Fruit fly (Drosophila melanogaster) whole organism, wandering third instar larva: ENCODE data around the gene CG18823.
A peak's percentile ranks its signal among the peaks of the same experiment; 100 is the strongest.

Experiments
- CG32264 ChIP-seq: fragments of 200-800 bp; sonication (Bioruptor generic); optimal IDR thresholded peaks from 2 replicates; lab custom pipeline; 2016; ENCODE audit warnings: missing biosample characterization, missing genetic modification characterization
- CG9705 ChIP-seq: fragments of 200-800 bp; sonication (Bioruptor generic); optimal IDR thresholded peaks from 2 replicates; lab custom pipeline; 2018; ENCODE audit warnings: missing biosample characterization, mild to moderate bottlenecking, missing genetic modification characterization
- CrebA ChIP-seq: fragments of 200-800 bp; sonication (Bioruptor generic); optimal IDR thresholded peaks from 2 replicates; lab custom pipeline; 2016; ENCODE audit warnings: missing biosample characterization, mild to moderate bottlenecking, missing genetic modification characterization, borderline replicate concordance
- Dif ChIP-seq: fragments of 200-275, 200-300 bp; sonication (Bioruptor generic); optimal IDR thresholded peaks from 2 replicates; lab custom pipeline; 2018; ENCODE audit warnings: missing biosample characterization, missing genetic modification characterization; ENCODE audit not compliant: partially characterized antibody
- GATAd ChIP-seq: sonication (Bioruptor generic); optimal IDR thresholded peaks from 2 replicates; lab custom pipeline; 2016; ENCODE audit warnings: missing biosample characterization, missing genetic modification characterization
- HLH106 ChIP-seq: fragments of 200-800 bp; optimal IDR thresholded peaks from 3 replicates; lab custom pipeline; 2019; ENCODE audit warnings: missing biosample characterization, mild to moderate bottlenecking, missing genetic modification characterization, moderate library complexity
- Hnf4 ChIP-seq: fragments of 200-800 bp; sonication (Bioruptor generic); optimal IDR thresholded peaks from 2 replicates; lab custom pipeline; 2016; ENCODE audit warnings: missing biosample characterization, mild to moderate bottlenecking, missing genetic modification characterization
- Hr78 ChIP-seq: fragments of >200 bp; optimal IDR thresholded peaks from 2 replicates; lab custom pipeline; 2017; ENCODE audit warnings: missing biosample characterization, missing genetic modification characterization
- Hr83 ChIP-seq: fragments of 200-300 bp; sonication (Bioruptor generic); optimal IDR thresholded peaks from 2 replicates; lab custom pipeline; 2016; ENCODE audit warnings: missing biosample characterization, mild to moderate bottlenecking, missing genetic modification characterization, moderate library complexity; ENCODE audit not compliant: poor library complexity, severe bottlenecking
- Jra ChIP-seq: sonication (Bioruptor generic); optimal IDR thresholded peaks from 2 replicates; lab custom pipeline; 2016; ENCODE audit warnings: missing biosample characterization, missing genetic modification characterization
- Mio ChIP-seq: sonication (Bioruptor generic); optimal IDR thresholded peaks from 2 replicates; lab custom pipeline; 2016; ENCODE audit warnings: missing biosample characterization, missing genetic modification characterization
- Myc ChIP-seq: fragments of >200 bp; optimal IDR thresholded peaks from 2 replicates; lab custom pipeline; 2017
- N ChIP-seq: fragments of >200 bp; optimal IDR thresholded peaks from 2 replicates; lab custom pipeline; 2018; ENCODE audit warnings: missing biosample characterization, missing external identifiers, missing genetic modification characterization
- OdsH ChIP-seq: fragments of 200-800 bp; sonication (Bioruptor generic); optimal IDR thresholded peaks from 2 replicates; lab custom pipeline; 2016; ENCODE audit warnings: missing biosample characterization, mild to moderate bottlenecking, missing genetic modification characterization
- Rel ChIP-seq, 2 experiments: fragments of 200-800 bp; sonication (Bioruptor generic) in 1 of 2; optimal IDR thresholded peaks; 2 replicates in 1 of 2; 3 replicates in 1 of 2; lab custom pipeline; 2016 to 2019; ENCODE audit warnings: mild to moderate bottlenecking in 2 of 2, missing biosample characterization in 2 of 2, missing genetic modification characterization in 2 of 2, moderate library complexity in 1 of 2
- Sp1 ChIP-seq: fragments of 200-800 bp; sonication (Bioruptor generic); optimal IDR thresholded peaks from 3 replicates; lab custom pipeline; 2019; ENCODE audit warnings: missing biosample characterization, mild to moderate bottlenecking, missing genetic modification characterization, moderate library complexity
- Vsx2 ChIP-seq: fragments of 200-300, 225-300 bp; sonication (Bioruptor generic); optimal IDR thresholded peaks from 2 replicates; lab custom pipeline; 2018; ENCODE audit warnings: missing biosample characterization, missing genetic modification characterization; ENCODE audit not compliant: partially characterized antibody
- br ChIP-seq: fragments of 200-800 bp; sonication (Bioruptor generic); optimal IDR thresholded peaks from 2 replicates; lab custom pipeline; 2016; ENCODE audit warnings: missing biosample characterization, missing genetic modification characterization
- dl ChIP-seq, 2 experiments: fragments of 175-275, 200-275 bp in 1 of 2; fragments of 200-275 bp in 1 of 2; sonication (Bioruptor generic); optimal IDR thresholded peaks; lab custom pipeline; 2018; ENCODE audit warnings: mild to moderate bottlenecking in 2 of 2, missing biosample characterization in 2 of 2, missing genetic modification characterization in 2 of 2, moderate library complexity in 2 of 2; ENCODE audit not compliant: partially characterized antibody in 2 of 2, insufficient read depth in 1 of 2
- dsf ChIP-seq: sonication (Bioruptor generic); optimal IDR thresholded peaks from 2 replicates; lab custom pipeline; 2016; ENCODE audit warnings: missing biosample characterization, missing genetic modification characterization, borderline replicate concordance
- ey ChIP-seq: fragments of 200-800 bp; sonication (Bioruptor generic); optimal IDR thresholded peaks from 2 replicates; lab custom pipeline; 2016; ENCODE audit warnings: missing biosample characterization, missing genetic modification characterization
- foxo ChIP-seq, 2 experiments: fragments of 200-800 bp; sonication (Bioruptor generic); optimal IDR thresholded peaks; 2 replicates in 1 of 2; 3 replicates in 1 of 2; lab custom pipeline; 2016 to 2017; ENCODE audit warnings: missing biosample characterization in 2 of 2, missing genetic modification characterization in 2 of 2
- h ChIP-seq: fragments of 200-800 bp; sonication (Bioruptor generic); optimal IDR thresholded peaks from 3 replicates; lab custom pipeline; 2016; ENCODE audit warnings: missing biosample characterization, mild to moderate bottlenecking, missing genetic modification characterization
- jim ChIP-seq: fragments of 175-275, 200-325 bp; sonication (Bioruptor generic); optimal IDR thresholded peaks from 2 replicates; lab custom pipeline; 2016; ENCODE audit warnings: missing biosample characterization, mild to moderate bottlenecking, missing genetic modification characterization
- lola ChIP-seq: fragments of >200 bp; optimal IDR thresholded peaks from 2 replicates; lab custom pipeline; 2017; ENCODE audit warnings: missing biosample characterization, missing genetic modification characterization
- pan ChIP-seq: fragments of >200 bp; optimal IDR thresholded peaks from 2 replicates; lab custom pipeline; 2017
- psq ChIP-seq: fragments of 200-800 bp; sonication (Bioruptor generic); optimal IDR thresholded peaks from 3 replicates; lab custom pipeline; 2017; ENCODE audit warnings: missing biosample characterization, mild to moderate bottlenecking, missing genetic modification characterization, moderate library complexity
- rgr ChIP-seq: fragments of 200-800 bp; sonication (Bioruptor generic); optimal IDR thresholded peaks from 3 replicates; lab custom pipeline; 2016; ENCODE audit warnings: missing biosample characterization, mild to moderate bottlenecking, missing genetic modification characterization
- sage ChIP-seq: fragments of 200-800 bp; sonication (Bioruptor generic); optimal IDR thresholded peaks from 2 replicates; lab custom pipeline; 2016; ENCODE audit warnings: missing biosample characterization, mild to moderate bottlenecking, missing genetic modification characterization
- sv ChIP-seq: fragments of 200-800 bp; sonication (Bioruptor generic); optimal IDR thresholded peaks from 3 replicates; lab custom pipeline; 2016; ENCODE audit warnings: missing biosample characterization, missing genetic modification characterization
- tai ChIP-seq: sonication (Bioruptor generic); optimal IDR thresholded peaks from 2 replicates; lab custom pipeline; 2016; ENCODE audit warnings: missing biosample characterization, missing genetic modification characterization
- usp ChIP-seq: fragments of >200 bp; optimal IDR thresholded peaks from 2 replicates; lab custom pipeline; 2017; ENCODE audit warnings: missing biosample characterization, missing genetic modification characterization
- woc ChIP-seq: sonication (Bioruptor generic); optimal IDR thresholded peaks from 2 replicates; lab custom pipeline; 2016; ENCODE audit warnings: missing biosample characterization, mild to moderate bottlenecking, missing genetic modification characterization

CG18823 gene

dm6 chrX:1030478-1030877 lies 40.2 kb downstream of the CG18823 start, which contains the start of the genes Cdc45 and Rpp21:
Gene Cdc45, minus strand, starts transcription at chrX:1030556.
Gene Rpp21, plus strand, starts transcription at chrX:1030758.
- TF ChIP-seq HLH106 (tag; lab: Kevin White, UChicago) (peak; percentile 13), foxo (GFP tag; optimal IDR thresholded peaks at IDR 0.05; lab: Kevin White, UChicago) (peak in 1 of 2 experiments; percentile 3), Jra (no peak), Rel (GFP tag; optimal IDR thresholded peaks at IDR 0.05; lab: Kevin White, UChicago) (no peak), Rel (tag; optimal IDR thresholded peaks at IDR 0.05; lab: Kevin White, UChicago) (peak; percentile 26), psq (no peak), h (GFP tag; lab: Kevin White, UChicago) (peak; percentile 10), Myc (peak; percentile 35), ey (GFP tag; lab: Kevin White, UChicago) (no peak)

dm6 chrX:1031196-1031595 lies 40.9 kb downstream of the CG18823 start, which contains the start of gene CG14630:
Gene CG14630, plus strand, starts transcription at chrX:1031496.
- no peak for TF ChIP-seq OdsH (GFP tag; lab: Kevin White, UChicago)
- no peak for TF ChIP-seq pan (lab: Kevin White, UChicago)
- no peak for TF ChIP-seq Rel (GFP tag; optimal IDR thresholded peaks at IDR 0.05; lab: Kevin White, UChicago)
- TF ChIP-seq Rel (tag; optimal IDR thresholded peaks at IDR 0.05; lab: Kevin White, UChicago) = no peak
- no peak for TF ChIP-seq Mio (GFP tag; lab: Kevin White, UChicago)
- TF ChIP-seq Myc = no peak
- no peak for TF ChIP-seq CG9705 (GFP tag; lab: Kevin White, UChicago)
- no peak for TF ChIP-seq Hr78 (GFP tag; lab: Kevin White, UChicago)
- TF ChIP-seq psq = no peak
- TF ChIP-seq Sp1 (GFP tag; lab: Kevin White, UChicago) = no peak
- no peak for TF ChIP-seq N
- no peak for TF ChIP-seq CG32264 (GFP tag; lab: Kevin White, UChicago)
- TF ChIP-seq Vsx2 (GFP tag; lab: Kevin White, UChicago) = no peak
- TF ChIP-seq sage (GFP tag; lab: Kevin White, UChicago) = no peak
- no peak for TF ChIP-seq usp (GFP tag; lab: Kevin White, UChicago)
- no peak for TF ChIP-seq woc (GFP tag; lab: Kevin White, UChicago)
- no peak for TF ChIP-seq sv (GFP tag; lab: Kevin White, UChicago)
- no peak for TF ChIP-seq dsf
- no peak for TF ChIP-seq br (GFP tag; lab: Kevin White, UChicago)
- TF ChIP-seq HLH106 (tag; lab: Kevin White, UChicago) = no peak
- TF ChIP-seq Hr83 (GFP tag; lab: Kevin White, UChicago) = no peak
- TF ChIP-seq, all 38 proteins: peak for 0

- TF ChIP-seq Vsx2 (GFP tag; lab: Kevin White, UChicago) (no peak), rgr (GFP tag; lab: Kevin White, UChicago) (peak; percentile 47), h (GFP tag; lab: Kevin White, UChicago) (peak; percentile 33), GATAd (GFP tag; lab: Kevin White, UChicago) (peak; percentile 21), Hnf4 (no peak), CG32264 (GFP tag; lab: Kevin White, UChicago) (no peak), lola (GFP tag; lab: Kevin White, UChicago) (no peak), Hr78 (GFP tag; lab: Kevin White, UChicago) (no peak), Hr83 (GFP tag; lab: Kevin White, UChicago) (peak; percentile 91), Myc (peak; percentile 8), CrebA (GFP tag; lab: Kevin White, UChicago) (no peak), dsf (no peak), ey (GFP tag; lab: Kevin White, UChicago) (no peak), dl (GFP tag; optimal IDR thresholded peaks at IDR 0.05; lab: Kevin White, UChicago; ENCODE audit: insufficient read depth in 1 of 2, partially characterized antibody in 2 of 2) (no peak), foxo (GFP tag; optimal IDR thresholded peaks at IDR 0.05; lab: Kevin White, UChicago) (peak in 1 of 2 experiments; percentile 53), sv (GFP tag; lab: Kevin White, UChicago) (no peak), HLH106 (tag; lab: Kevin White, UChicago) (peak; percentile 10), Dif (GFP tag; lab: Kevin White, UChicago) (no peak), br (GFP tag; lab: Kevin White, UChicago) (peak; percentile 10), woc (GFP tag; lab: Kevin White, UChicago) (no peak), jim (GFP tag; lab: Kevin White, UChicago) (no peak), psq (no peak), tai (GFP tag; lab: Kevin White, UChicago) (no peak), Sp1 (GFP tag; lab: Kevin White, UChicago) (no peak), OdsH (GFP tag; lab: Kevin White, UChicago) (peak; percentile 7), Jra (no peak)
These were observed 42.7 kb downstream of the CG18823 start for dm6 chrX:1033066-1033465.
